Worm (Caenorhabditis elegans) whole organism, L3 larva: ENCODE measurements around the gene famk-1.

ENCODE experiments used
- ceh-16 ChIP-seq: sonication (generic microtip); optimal IDR thresholded peaks from 2 replicates; lab custom pipeline; 2017; ENCODE audit warnings: missing biosample characterization, missing genetic modification characterization
- elt-1 ChIP-seq: fragments of 150-350 bp; optimal IDR thresholded peaks from 2 replicates; lab custom pipeline; 2014; ENCODE audit warnings: missing biosample characterization, missing genetic modification characterization
- eor-1 ChIP-seq, 2 experiments: fragments of 150-350 bp; optimal IDR thresholded peaks; 2 replicates each; lab custom pipeline; 2014 to 2018; ENCODE audit warnings: missing biosample characterization in 2 of 2, missing genetic modification characterization in 2 of 2
- fos-1 ChIP-seq: fragments of 150-350 bp; optimal IDR thresholded peaks from 2 replicates; lab custom pipeline; 2014; ENCODE audit warnings: missing biosample characterization, missing genetic modification characterization
- nhr-11 ChIP-seq: fragments of 150-350 bp; optimal IDR thresholded peaks from 2 replicates; lab custom pipeline; 2014; ENCODE audit warnings: missing biosample characterization, missing genetic modification characterization
- nhr-28 ChIP-seq: fragments of 150-350 bp; optimal IDR thresholded peaks from 2 replicates; lab custom pipeline; 2014; ENCODE audit warnings: missing biosample characterization, missing genetic modification characterization
- nhr-77 ChIP-seq: fragments of 150-350 bp; optimal IDR thresholded peaks from 2 replicates; lab custom pipeline; 2014; ENCODE audit warnings: missing biosample characterization, missing genetic modification characterization

DNA sequence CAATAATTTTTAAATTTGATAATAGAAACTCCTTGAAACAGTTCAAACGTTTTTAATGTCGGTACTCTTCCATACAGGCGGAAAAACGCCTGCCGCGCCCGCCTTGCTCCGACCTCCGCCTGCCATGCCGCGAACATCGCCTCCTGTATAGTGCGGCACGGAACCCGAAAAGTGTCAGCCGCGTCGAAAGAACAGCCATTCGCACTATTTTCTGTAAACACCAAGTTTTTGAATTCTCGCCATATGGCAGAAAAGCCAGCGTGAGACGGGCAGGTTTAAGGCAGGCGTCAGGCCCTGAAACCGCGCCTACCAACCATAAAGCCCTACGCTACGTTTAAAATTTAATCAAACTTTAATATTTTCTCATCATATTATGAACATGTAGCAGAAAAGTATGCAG is 9.7 kb upstream of the famk-1 start:
- TF ChIP-seq elt-1 (tag; lab: Kevin White, UChicago) = no peak
- TF ChIP-seq eor-1 (tag; optimal IDR thresholded peaks at IDR 0.05; lab: Kevin White, UChicago) = no peak
- no peak for TF ChIP-seq nhr-28 (tag; lab: Kevin White, UChicago)
- TF ChIP-seq fos-1 (tag; lab: Kevin White, UChicago) = no peak
- TF ChIP-seq ceh-16 (tag; lab: Kevin White, UChicago) = no peak
- TF ChIP-seq nhr-77 (tag; lab: Kevin White, UChicago) = no peak
- TF ChIP-seq nhr-11 (tag; lab: Kevin White, UChicago) = no peak
